Fruit fly (Drosophila melanogaster): Measurements from ENCODE around the gene CG13887.

Gene CG13887

dm6 chr3L:833878-834277 is 3.8 kb upstream of the CG13887 start, which contains the start of gene CG42553 (continued):
- TF ChIP-seq abd-A (tag; optimal IDR thresholded peaks at IDR 0.05) (no peak), CG3838 (GFP tag; optimal IDR thresholded peaks at IDR 0.05) (no peak), CG10366 (GFP tag; IDR thresholded peaks at IDR 0.05) (no peak), BEAF-32 (GFP tag; optimal IDR thresholded peaks at IDR 0.05) (peak; percentile 49), CG17359 (tag; optimal IDR thresholded peaks at IDR 0.05) (no peak), rib (GFP tag; IDR thresholded peaks at IDR 0.05) (no peak), Dp (GFP tag; optimal IDR thresholded peaks at IDR 0.05) (no peak), lbe (GFP tag; optimal IDR thresholded peaks at IDR 0.05) (peak; percentile 21), ham (GFP tag; IDR thresholded peaks at IDR 0.05) (no peak), CG10209 (GFP tag; optimal IDR thresholded peaks at IDR 0.05) (no peak), CG8281 (tag; optimal IDR thresholded peaks at IDR 0.05) (no peak), CG17802 (tag; optimal IDR thresholded peaks at IDR 0.05) (peak; percentile 81), Bteb2 (GFP tag; optimal IDR thresholded peaks at IDR 0.05) (no peak), CG17568 (GFP tag; optimal IDR thresholded peaks at IDR 0.05) (no peak), pfk (GFP tag; optimal IDR thresholded peaks at IDR 0.05) (no peak), sna (GFP tag; IDR thresholded peaks at IDR 0.05; ENCODE audit: partially characterized antibody) (peak; percentile 28; the same call in 1 of the 2 replicates), hbn (GFP tag; IDR thresholded peaks at IDR 0.05; ENCODE audit: partially characterized antibody) (peak; percentile 44), stwl (tag; optimal IDR thresholded peaks at IDR 0.05) (peak; percentile 7), CG4617 (GFP tag; optimal IDR thresholded peaks at IDR 0.05; ENCODE audit: borderline replicate concordance) (peak; percentile 5), CG13287 (GFP tag; IDR thresholded peaks at IDR 0.05; ENCODE audit: partially characterized antibody) (peak; percentile 47), Opbp (GFP tag; IDR thresholded peaks at IDR 0.05; ENCODE audit: partially characterized antibody) (peak; percentile 65; the same call in 2 of the 3 replicates), cwo (GFP tag; optimal IDR thresholded peaks at IDR 0.05) (no peak), CG34224 (GFP tag; IDR thresholded peaks at IDR 0.05; ENCODE audit: partially characterized antibody) (peak; percentile 19; the same call in 2 of the 3 replicates), CG2129 (GFP tag; IDR thresholded peaks at IDR 0.05; ENCODE audit: partially characterized antibody) (peak; percentile 39), Ptx1 (GFP tag; IDR thresholded peaks at IDR 0.05) (no peak), unc-4 (GFP tag; IDR thresholded peaks at IDR 0.05; ENCODE audit: partially characterized antibody) (peak; percentile 51), HLH4C (GFP tag; IDR thresholded peaks at IDR 0.05; ENCODE audit: partially characterized antibody) (peak; percentile 37; the same call in 2 of the 3 replicates), twi (tag; optimal IDR thresholded peaks at IDR 0.05) (no peak), CG11085 (GFP tag; IDR thresholded peaks at IDR 0.05) (no peak), CG1603 (tag; optimal IDR thresholded peaks at IDR 0.05) (peak; percentile 23), Fer3 (tag; optimal IDR thresholded peaks at IDR 0.05) (no peak), dati (GFP tag; IDR thresholded peaks at IDR 0.05) (no peak), bbx (GFP tag; IDR thresholded peaks at IDR 0.05; ENCODE audit: partially characterized antibody) (peak; percentile 71), CG6765 (GFP tag; optimal IDR thresholded peaks at IDR 0.05) (no peak), CG7556 (GFP tag; optimal IDR thresholded peaks at IDR 0.05) (no peak), Fer1 (GFP tag; optimal IDR thresholded peaks at IDR 0.05) (peak; percentile 10), usp (GFP tag; optimal IDR thresholded peaks at IDR 0.05) (no peak), CG12236 (GFP tag; optimal IDR thresholded peaks at IDR 0.05) (no peak), CG3995 (GFP tag; optimal IDR thresholded peaks at IDR 0.05) (peak; percentile 89), vnd (GFP tag; IDR thresholded peaks at IDR 0.05; ENCODE audit: partially characterized antibody) (0 out of 3 replicates have a peak, but pooled peaks have one; percentile 15), CG3847 (GFP tag; IDR thresholded peaks at IDR 0.05) (peak; percentile 32; the same call in 1 of the 2 replicates), MESR4 (GFP tag; optimal IDR thresholded peaks at IDR 0.05) (peak; percentile 60), Dbx (GFP tag; IDR thresholded peaks at IDR 0.05) (no peak), YL-1 (GFP tag; optimal IDR thresholded peaks at IDR 0.05) (peak; percentile 20), C15 (GFP tag; IDR thresholded peaks at IDR 0.05) (no peak), Atf6 (GFP tag; IDR thresholded peaks at IDR 0.05) (no peak), CG14965 (GFP tag; optimal IDR thresholded peaks at IDR 0.05; ENCODE audit: borderline replicate concordance) (no peak), CG7963 (GFP tag; IDR thresholded peaks at IDR 0.05; ENCODE audit: partially characterized antibody) (peak; percentile 28; the same call in 1 of the 3 replicates)
